Fruit fly (Drosophila melanogaster) whole organism, prepupa: Measurements from ENCODE around the gene CG43092.

Experiments
- Blimp-1 ChIP-seq: fragments of 200-800 bp; sonication (Bioruptor generic); optimal IDR thresholded peaks from 3 replicates; lab custom pipeline; 2017; ENCODE audit warnings: missing biosample characterization, missing genetic modification characterization, mild to moderate bottlenecking, moderate library complexity, missing genetic modification reagents
- CG10669 ChIP-seq: fragments of 200-800 bp; sonication (Bioruptor generic); optimal IDR thresholded peaks from 3 replicates; lab custom pipeline; 2018; ENCODE audit warnings: missing biosample characterization, mild to moderate bottlenecking, missing genetic modification characterization, moderate library complexity
- CG15336 ChIP-seq: fragments of 200-800 bp; sonication (Bioruptor generic); IDR thresholded peaks from 2 replicates; pipeline ENCODE4 v1.3.6; 2022; ENCODE audit warnings: missing biosample characterization, missing genetic modification characterization
- CG1621 ChIP-seq: fragments of 200-800 bp; sonication (Bioruptor generic); optimal IDR thresholded peaks from 3 replicates; lab custom pipeline; 2018; ENCODE audit warnings: missing biosample characterization, mild to moderate bottlenecking, missing genetic modification characterization
- CG16779 ChIP-seq: fragments of 200-800 bp; sonication (Bioruptor generic); optimal IDR thresholded peaks from 3 replicates; lab custom pipeline; 2017; ENCODE audit warnings: missing biosample characterization, mild to moderate bottlenecking, missing genetic modification characterization
- CG3032 ChIP-seq: fragments of 200-800 bp; optimal IDR thresholded peaks from 2 replicates; lab custom pipeline; 2019; ENCODE audit warnings: missing biosample characterization, mild to moderate bottlenecking, missing genetic modification characterization, moderate library complexity
- CG31627 ChIP-seq: fragments of 200-800 bp; sonication (Bioruptor generic); optimal IDR thresholded peaks from 3 replicates; lab custom pipeline; 2016; ENCODE audit warnings: missing biosample characterization, missing genetic modification characterization
- CG34406 ChIP-seq: fragments of 200-800 bp; sonication (Bioruptor generic); optimal IDR thresholded peaks from 3 replicates; lab custom pipeline; 2016; ENCODE audit warnings: missing biosample characterization, missing genetic modification characterization
- CG3919 ChIP-seq: fragments of 200-800 bp; sonication (Bioruptor generic); optimal IDR thresholded peaks from 3 replicates; lab custom pipeline; 2016; ENCODE audit warnings: missing biosample characterization, missing genetic modification characterization
- CG4318 ChIP-seq: fragments of 200-800 bp; sonication (Bioruptor generic); optimal IDR thresholded peaks from 3 replicates; lab custom pipeline; 2017; ENCODE audit warnings: missing biosample characterization, mild to moderate bottlenecking, missing genetic modification characterization
- CG6163 ChIP-seq: fragments of 200-800 bp; sonication (Bioruptor generic); IDR thresholded peaks from 3 replicates; pipeline ENCODE4 v1.3.6; 2022; ENCODE audit warnings: missing biosample characterization, missing genetic modification characterization
- CG6854 ChIP-seq: fragments of 200-800 bp; sonication (Bioruptor generic); optimal IDR thresholded peaks from 2 replicates; lab custom pipeline; 2017; ENCODE audit warnings: missing biosample characterization, mild to moderate bottlenecking, missing genetic modification characterization
- CG7368 ChIP-seq: fragments of 200-800 bp; sonication (Bioruptor generic); optimal IDR thresholded peaks from 3 replicates; lab custom pipeline; 2016; ENCODE audit warnings: missing biosample characterization, missing genetic modification characterization
- CG8319 ChIP-seq: fragments of 200-800 bp; sonication (Bioruptor generic); optimal IDR thresholded peaks from 3 replicates; lab custom pipeline; 2016; ENCODE audit warnings: missing biosample characterization, missing genetic modification characterization
- CG8632 ChIP-seq: fragments of 200-800 bp; sonication (Bioruptor generic); optimal IDR thresholded peaks from 3 replicates; lab custom pipeline; 2016; ENCODE audit warnings: missing biosample characterization, missing genetic modification characterization
- Eip75B ChIP-seq: fragments of 200-800 bp; sonication (Bioruptor generic); optimal IDR thresholded peaks from 3 replicates; lab custom pipeline; 2016; ENCODE audit warnings: missing biosample characterization, missing genetic modification characterization
- Ets21C ChIP-seq: fragments of 200-800 bp; sonication (Bioruptor generic); optimal IDR thresholded peaks from 3 replicates; lab custom pipeline; 2016; ENCODE audit warnings: missing biosample characterization, missing genetic modification characterization
- Ets96B ChIP-seq: fragments of 200-800 bp; optimal IDR thresholded peaks from 2 replicates; lab custom pipeline; 2019; ENCODE audit warnings: missing biosample characterization, mild to moderate bottlenecking, missing genetic modification characterization, moderate library complexity
- Gug ChIP-seq: fragments of 200-800 bp; sonication (Bioruptor generic); IDR thresholded peaks from 2 replicates; pipeline ENCODE4 v1.3.6; 2022; ENCODE audit warnings: missing biosample characterization, missing genetic modification characterization
- Hr39 ChIP-seq: fragments of 200-800 bp; sonication (Bioruptor generic); optimal IDR thresholded peaks from 2 replicates; lab custom pipeline; 2016; ENCODE audit warnings: missing biosample characterization, missing genetic modification characterization
- Hr4 ChIP-seq: fragments of 200-800 bp; sonication (Bioruptor generic); optimal IDR thresholded peaks from 3 replicates; lab custom pipeline; 2016; ENCODE audit warnings: missing biosample characterization, missing genetic modification characterization
- Lpt ChIP-seq: fragments of 200-800 bp; sonication (Bioruptor generic); optimal IDR thresholded peaks from 3 replicates; lab custom pipeline; 2016; ENCODE audit warnings: missing biosample characterization, missing genetic modification characterization
- Met ChIP-seq: fragments of 200-800 bp; sonication (Bioruptor generic); optimal IDR thresholded peaks from 3 replicates; lab custom pipeline; 2016; ENCODE audit warnings: missing biosample characterization, missing genetic modification characterization
- OdsH ChIP-seq: fragments of 200-800 bp; sonication (Bioruptor generic); optimal IDR thresholded peaks from 3 replicates; lab custom pipeline; 2016; ENCODE audit warnings: missing biosample characterization, missing genetic modification characterization
- achi ChIP-seq: fragments of 200-800 bp; sonication (Bioruptor generic); optimal IDR thresholded peaks from 3 replicates; lab custom pipeline; 2016; ENCODE audit warnings: missing biosample characterization, missing genetic modification characterization
- acj6 ChIP-seq: fragments of 200-800 bp; sonication (Bioruptor generic); optimal IDR thresholded peaks from 3 replicates; lab custom pipeline; 2016; ENCODE audit warnings: missing biosample characterization, missing genetic modification characterization
- cyc ChIP-seq: fragments of 200-800 bp; sonication (Bioruptor generic); optimal IDR thresholded peaks from 3 replicates; lab custom pipeline; 2016; ENCODE audit warnings: missing biosample characterization, missing genetic modification characterization
- dsx ChIP-seq: fragments of 200-800 bp; optimal IDR thresholded peaks from 3 replicates; lab custom pipeline; 2019; ENCODE audit warnings: missing biosample characterization, mild to moderate bottlenecking, missing genetic modification characterization, moderate library complexity; ENCODE audit not compliant: poor library complexity, severe bottlenecking
- fd85E ChIP-seq: fragments of 200-800 bp; sonication (Bioruptor generic); optimal IDR thresholded peaks from 3 replicates; lab custom pipeline; 2016; ENCODE audit warnings: missing biosample characterization, missing genetic modification characterization
- net ChIP-seq: fragments of 200-800 bp; sonication (Bioruptor generic); optimal IDR thresholded peaks from 3 replicates; lab custom pipeline; 2016; ENCODE audit warnings: missing biosample characterization, missing genetic modification characterization
- pdm3 ChIP-seq: fragments of 200-800 bp; sonication (Bioruptor generic); optimal IDR thresholded peaks from 3 replicates; lab custom pipeline; 2016; ENCODE audit warnings: missing biosample characterization, missing genetic modification characterization
- salr ChIP-seq, 2 experiments: fragments of 200-800 bp; sonication (Bioruptor generic); optimal IDR thresholded peaks; 3 replicates each; lab custom pipeline; 2016 to 2018; ENCODE audit warnings: missing biosample characterization in 2 of 2, missing genetic modification characterization in 2 of 2, mild to moderate bottlenecking in 1 of 2
- spab ChIP-seq: fragments of 200-800 bp; sonication (Bioruptor generic); optimal IDR thresholded peaks from 2 replicates; lab custom pipeline; 2017; ENCODE audit warnings: missing biosample characterization, mild to moderate bottlenecking, missing genetic modification characterization, missing genetic modification reagents
- svp ChIP-seq: fragments of 200-800 bp; sonication (Bioruptor generic); peaks from one replicate; lab custom pipeline; 2016; ENCODE audit warnings: missing biosample characterization, missing genetic modification characterization
- topi ChIP-seq: fragments of 200-800 bp; sonication (Bioruptor generic); optimal IDR thresholded peaks from 3 replicates; lab custom pipeline; 2016; ENCODE audit warnings: missing biosample characterization, missing genetic modification characterization

The CG43092 gene

dm6 chr3R:22750534-22750947 is 18.9 kb downstream of the CG43092 start, which contains the start of the genes rumi, CG7029 and Usp12-46 (continued):
- TF ChIP-seq fd85E (GFP tag; lab: Kevin White, UChicago) (no peak), CG15336 (GFP tag; lab: Robert Waterston, UW) (peak; percentile 36; the same call in 1 of the 2 replicates), cyc (GFP tag; lab: Kevin White, UChicago) (peak; percentile 89), Hr4 (GFP tag; lab: Kevin White, UChicago) (no peak), CG8319 (peak; percentile 79), CG8632 (no peak), svp (GFP tag; lab: Kevin White, UChicago) (peak; percentile 94), Lpt (GFP tag; lab: Kevin White, UChicago) (peak; percentile 68), achi (GFP tag; lab: Kevin White, UChicago) (peak; percentile 77), Hr39 (GFP tag; lab: Kevin White, UChicago) (peak; percentile 93)

dm6 chr3R:22750039-22750438 is 19.4 kb downstream of the CG43092 start:
- TF ChIP-seq Gug (GFP tag; lab: Robert Waterston, UW) (no peak), svp (GFP tag; lab: Kevin White, UChicago) (no peak), Met (no peak), fd85E (GFP tag; lab: Kevin White, UChicago) (no peak), Ets21C (no peak), CG1621 (tag; lab: Kevin White, UChicago) (no peak), Hr39 (GFP tag; lab: Kevin White, UChicago) (no peak), acj6 (no peak), salr (GFP tag; optimal IDR thresholded peaks at IDR 0.05; lab: Kevin White, UChicago) (no peak), OdsH (no peak), Eip75B (GFP tag; lab: Kevin White, UChicago) (no peak), CG4318 (GFP tag; lab: Kevin White, UChicago) (no peak), CG3032 (tag; lab: Kevin White, UChicago) (no peak)

- no peak for TF ChIP-seq CG6163 (GFP tag; lab: Robert Waterston, UW)
- no peak for TF ChIP-seq CG3919 (GFP tag; lab: Kevin White, UChicago)
- TF ChIP-seq CG10669 (GFP tag; lab: Kevin White, UChicago), result no peak
- TF ChIP-seq CG6854 (GFP tag; lab: Kevin White, UChicago), result no peak
- no peak for TF ChIP-seq spab (GFP tag; lab: Kevin White, UChicago)
Measured at dm6 chr3R:22748956-22749355, 20.5 kb downstream of the CG43092 start, which contains the start of gene CG31139. Gene CG31139, minus strand, starts transcription at chr3R:22749056.

- TF ChIP-seq dsx (GFP tag; lab: Kevin White, UChicago), result no peak
- no peak for TF ChIP-seq pdm3 (GFP tag; lab: Kevin White, UChicago)
- TF ChIP-seq Blimp-1, result no peak
- no peak for TF ChIP-seq Ets21C
- TF ChIP-seq OdsH, result no peak
- TF ChIP-seq CG3919 (GFP tag; lab: Kevin White, UChicago), result no peak
- TF ChIP-seq svp (GFP tag; lab: Kevin White, UChicago), result no peak
- no peak for TF ChIP-seq CG7368 (GFP tag; lab: Kevin White, UChicago)
- no peak for TF ChIP-seq cyc (GFP tag; lab: Kevin White, UChicago)
- TF ChIP-seq CG31627, result no peak
- no peak for TF ChIP-seq Ets96B (tag; lab: Kevin White, UChicago)
- no peak for TF ChIP-seq CG8319
Measured at dm6 chr3R:22747423-22748090, 21.9 kb downstream of the CG43092 start, which contains the start of gene CG17141. Gene CG17141, minus strand, starts transcription at chr3R:22747599.

dm6 chr3R:22745432-22745831 is 24.0 kb downstream of the CG43092 start, which contains the start of the genes vret and HP1c:
Gene vret, minus strand, starts transcription at chr3R:22745581.
Gene HP1c, plus strand, starts transcription at chr3R:22745620.
- TF ChIP-seq OdsH, result no peak
- TF ChIP-seq topi, result no peak
- no peak for TF ChIP-seq net (GFP tag; lab: Kevin White, UChicago)
- TF ChIP-seq CG34406 (GFP tag; lab: Kevin White, UChicago), result no peak
- TF ChIP-seq Lpt (GFP tag; lab: Kevin White, UChicago), result no peak
- TF ChIP-seq salr (GFP tag; optimal IDR thresholded peaks at IDR 0.05; lab: Kevin White, UChicago), result no peak
- TF ChIP-seq CG16779 (tag; lab: Kevin White, UChicago), result no peak
